Worm (Caenorhabditis elegans): ENCODE results near the gene lact-4.

DNA sequence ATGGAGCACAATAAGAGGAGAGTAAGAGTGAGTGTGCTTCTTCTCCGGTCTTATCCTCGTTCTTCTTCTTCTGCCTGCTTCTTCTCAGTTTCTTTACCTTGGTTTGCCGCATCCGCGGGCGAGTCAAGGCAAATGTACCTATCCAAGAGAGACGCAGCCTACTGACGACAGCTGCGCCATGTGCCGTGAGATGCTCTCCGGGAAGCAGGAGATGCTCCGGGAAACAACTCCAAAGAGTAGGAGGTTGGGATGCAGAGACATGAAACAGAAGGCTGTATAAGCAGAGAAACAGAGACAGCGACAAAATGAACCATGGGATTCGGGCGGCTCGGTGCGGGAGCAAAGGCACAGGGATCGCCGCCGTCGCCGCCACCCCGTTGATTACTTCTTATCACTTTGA, 18.7 kb upstream of the lact-4 start:
- no peak for TF ChIP-seq W03F9.2 (tag; optimal IDR thresholded peaks at IDR 0.05)
- TF ChIP-seq him-1 (tag; optimal IDR thresholded peaks at IDR 0.05): no peak
- no peak for TF ChIP-seq dao-5 (tag; optimal IDR thresholded peaks at IDR 0.05)

All from whole organism, L4/young adult.